Fruit fly (Drosophila melanogaster): ENCODE data around the gene CG31715.
A peak's percentile ranks its signal among the peaks of the same experiment; 100 is the strongest.

Gene CG31715

DNA sequence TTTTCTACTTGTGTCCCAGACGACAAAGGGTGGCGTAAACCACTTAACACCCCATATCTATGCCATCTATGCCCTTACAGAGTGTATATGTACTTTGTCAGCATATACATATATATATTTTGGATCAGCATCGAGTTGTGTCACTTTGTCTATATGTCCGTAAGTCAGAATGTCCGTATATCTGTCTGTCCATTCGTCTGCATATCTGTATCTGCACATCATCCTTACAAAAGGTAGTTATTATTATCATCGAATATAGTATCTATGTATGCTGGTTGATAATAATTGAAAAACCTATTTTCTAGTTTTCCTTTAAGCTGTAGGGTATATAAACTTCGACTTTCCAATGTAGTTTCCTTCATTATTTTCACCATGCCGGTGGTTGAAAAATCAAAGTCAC is 9.7 kb downstream of the CG31715 start (continued):
- TF ChIP-seq Hmx (GFP tag; optimal IDR thresholded peaks at IDR 0.05) (no peak), nom (GFP tag; optimal IDR thresholded peaks at IDR 0.05) (no peak), onecut (GFP tag; IDR thresholded peaks at IDR 0.05) (no peak; the same call in 1 of the 2 replicates), run (tag; optimal IDR thresholded peaks at IDR 0.05) (no peak), dysf (GFP tag; IDR thresholded peaks at IDR 0.05) (no peak), CG6765 (GFP tag; optimal IDR thresholded peaks at IDR 0.05) (no peak), Ssrp (tag; optimal IDR thresholded peaks at IDR 0.05) (peak; percentile 61), Neu2 (GFP tag; optimal IDR thresholded peaks at IDR 0.05; ENCODE audit: borderline replicate concordance) (no peak), yki (optimal IDR thresholded peaks at IDR 0.05) (no peak), Sin3A (optimal IDR thresholded peaks at IDR 0.05) (no peak), org-1 (GFP tag; optimal IDR thresholded peaks at IDR 0.05) (no peak), CG12391 (tag; optimal IDR thresholded peaks at IDR 0.05) (peak; percentile 23), CG4730 (GFP tag; IDR thresholded peaks at IDR 0.05) (0 out of 2 replicates have a peak, but pooled peaks have one; percentile 9), Atf-2 (GFP tag; optimal IDR thresholded peaks at IDR 0.05) (no peak), dmrt11E (tag; optimal IDR thresholded peaks at IDR 0.05) (peak; percentile 65), ewg (GFP tag; optimal IDR thresholded peaks at IDR 0.05) (peak; percentile 13), amos (GFP tag; IDR thresholded peaks at IDR 0.05; ENCODE audit: partially characterized antibody) (no peak), CG31388 (GFP tag; optimal IDR thresholded peaks at IDR 0.05) (no peak), CG11696 (GFP tag; IDR thresholded peaks at IDR 0.05) (no peak), oc (tag; optimal IDR thresholded peaks at IDR 0.05) (no peak), grn (GFP tag; optimal IDR thresholded peaks at IDR 0.05) (no peak), lab (GFP tag; optimal IDR thresholded peaks at IDR 0.05) (no peak), Lhr (GFP tag; optimal IDR thresholded peaks at IDR 0.05) (peak; percentile 6), Med (GFP tag) (peak; percentile 61), pan (optimal IDR thresholded peaks at IDR 0.05) (no peak), pan (GFP tag; optimal IDR thresholded peaks at IDR 0.05 in 1 of 2, IDR thresholded peaks at IDR 0.05 in 1 of 2) (no peak), CG17359 (tag; optimal IDR thresholded peaks at IDR 0.05) (no peak), CG3995 (GFP tag; optimal IDR thresholded peaks at IDR 0.05) (no peak), CG11504 (tag; optimal IDR thresholded peaks at IDR 0.05) (peak; percentile 71), CG13424 (tag; optimal IDR thresholded peaks at IDR 0.05) (peak; percentile 30), her (GFP tag; optimal IDR thresholded peaks at IDR 0.05) (no peak), CG15696 (tag; optimal IDR thresholded peaks at IDR 0.05) (peak; percentile 8), CG2712 (tag; optimal IDR thresholded peaks at IDR 0.05) (peak; percentile 55), CG4424 (GFP tag; optimal IDR thresholded peaks at IDR 0.05) (no peak), gsb-n (tag; optimal IDR thresholded peaks at IDR 0.05) (peak; percentile 12), lola (GFP tag; optimal IDR thresholded peaks at IDR 0.05) (peak in 1 of 3 experiments; percentile 79), HLHmδ (GFP tag; optimal IDR thresholded peaks at IDR 0.05) (no peak), Abd-B (GFP tag; optimal IDR thresholded peaks at IDR 0.05) (no peak), CG17829 (tag; optimal IDR thresholded peaks at IDR 0.05) (peak; percentile 36), Taf1 (GFP tag; IDR thresholded peaks at IDR 0.05) (no peak), pnt (GFP tag; optimal IDR thresholded peaks at IDR 0.05) (peak; percentile 2), CG4854 (GFP tag; optimal IDR thresholded peaks at IDR 0.05) (no peak), CG9876 (GFP tag; optimal IDR thresholded peaks at IDR 0.05) (no peak), dati (GFP tag; IDR thresholded peaks at IDR 0.05) (no peak), Max (GFP tag; optimal IDR thresholded peaks at IDR 0.05) (no peak), CG7271 (tag; optimal IDR thresholded peaks at IDR 0.05) (no peak), sd (tag; optimal IDR thresholded peaks at IDR 0.05) (no peak), CG31224 (GFP tag; IDR thresholded peaks at IDR 0.05) (no peak), tgo (GFP tag; IDR thresholded peaks at IDR 0.05) (peak; percentile 36; the same call in 1 of the 3 replicates), Trl (optimal IDR thresholded peaks at IDR 0.05) (no peak), Trl (GFP tag; optimal IDR thresholded peaks at IDR 0.05) (no peak), CG3726 (GFP tag; IDR thresholded peaks at IDR 0.05) (no peak)
